Fruit fly (Drosophila melanogaster) whole organism, pupa: ENCODE results near the gene CG34353.

Source experiments
- CG10348 ChIP-seq: fragments of 200-800 bp; sonication (Bioruptor generic); IDR thresholded peaks from 2 replicates; pipeline ENCODE4 v1.3.6; 2022; ENCODE audit warnings: missing biosample characterization, missing genetic modification characterization
- CG12605 ChIP-seq: fragments of 200-800 bp; sonication (Bioruptor generic); IDR thresholded peaks from 2 replicates; pipeline ENCODE4 v1.3.6; 2022; ENCODE audit warnings: missing biosample characterization, missing genetic modification characterization
- CG13204 ChIP-seq: fragments of 200-800 bp; sonication (Bioruptor generic); optimal IDR thresholded peaks from 2 replicates; lab custom pipeline; 2018; ENCODE audit warnings: missing biosample characterization, mild to moderate bottlenecking, missing genetic modification characterization, moderate library complexity
- CG14655 ChIP-seq: fragments of 200-800 bp; sonication (Bioruptor generic); optimal IDR thresholded peaks from 3 replicates; lab custom pipeline; 2017; ENCODE audit warnings: mild to moderate bottlenecking, missing biosample characterization, missing genetic modification reagents, missing genetic modification characterization
- CG15710 ChIP-seq: fragments of 200-800 bp; sonication (Bioruptor generic); optimal IDR thresholded peaks from 2 replicates; lab custom pipeline; 2018; ENCODE audit warnings: missing biosample characterization, mild to moderate bottlenecking, missing genetic modification characterization, moderate library complexity
- CG17806 ChIP-seq: fragments of 200-800 bp; sonication (Bioruptor generic); optimal IDR thresholded peaks from 2 replicates; lab custom pipeline; 2018; ENCODE audit warnings: missing biosample characterization, mild to moderate bottlenecking, missing genetic modification characterization, moderate library complexity
- CG32121 ChIP-seq: fragments of 200-800 bp; sonication (Bioruptor generic); IDR thresholded peaks from 2 replicates; pipeline ENCODE4 v1.3.6; 2022; ENCODE audit warnings: missing biosample characterization, missing genetic modification characterization
- CG34367 ChIP-seq: fragments of 200-800 bp; sonication (Bioruptor generic); optimal IDR thresholded peaks from 2 replicates; lab custom pipeline; 2018; ENCODE audit warnings: missing biosample characterization, mild to moderate bottlenecking, missing genetic modification characterization
- CG4496 ChIP-seq: fragments of 200-800 bp; sonication (Bioruptor generic); IDR thresholded peaks from 3 replicates; pipeline ENCODE4 v1.3.6; 2022; ENCODE audit warnings: missing biosample characterization, missing genetic modification characterization
- CG8159 ChIP-seq: fragments of 200-800 bp; sonication (Bioruptor generic); optimal IDR thresholded peaks from 3 replicates; lab custom pipeline; 2018; ENCODE audit warnings: missing biosample characterization, mild to moderate bottlenecking, missing genetic modification characterization, moderate library complexity
- CG8301 ChIP-seq: fragments of 200-800 bp; sonication (Bioruptor generic); optimal IDR thresholded peaks from 2 replicates; lab custom pipeline; 2018; ENCODE audit warnings: missing biosample characterization, mild to moderate bottlenecking, missing genetic modification characterization
- CG9948 ChIP-seq: fragments of 200-800 bp; sonication (Bioruptor generic); optimal IDR thresholded peaks from 2 replicates; lab custom pipeline; 2018; ENCODE audit warnings: missing biosample characterization, mild to moderate bottlenecking, missing genetic modification characterization, moderate library complexity
- D1 ChIP-seq: fragments of 200-800 bp; sonication (Bioruptor generic); optimal IDR thresholded peaks from 2 replicates; lab custom pipeline; 2018; ENCODE audit warnings: missing biosample characterization, mild to moderate bottlenecking, missing genetic modification characterization, moderate library complexity
- EcR ChIP-seq: fragments of 200-800 bp; sonication (Bioruptor generic); optimal IDR thresholded peaks from 3 replicates; lab custom pipeline; 2019; ENCODE audit warnings: missing biosample characterization, missing genetic modification characterization, mild to moderate bottlenecking, moderate library complexity, missing genetic modification reagents
- Ets98B ChIP-seq: fragments of 200-800 bp; sonication (Bioruptor generic); IDR thresholded peaks from 2 replicates; pipeline ENCODE4 v1.3.6; 2022; ENCODE audit warnings: missing biosample characterization, missing genetic modification characterization
- Pif1A ChIP-seq: fragments of 200-800 bp; sonication (Bioruptor generic); optimal IDR thresholded peaks from 3 replicates; lab custom pipeline; 2016; ENCODE audit warnings: missing biosample characterization, missing genetic modification characterization
- Pif1B ChIP-seq: fragments of 200-800 bp; sonication (Bioruptor generic); optimal IDR thresholded peaks from 3 replicates; lab custom pipeline; 2016; ENCODE audit warnings: missing biosample characterization, missing genetic modification characterization
- Snoo ChIP-seq: fragments of 200-800 bp; sonication (Bioruptor generic); optimal IDR thresholded peaks from 3 replicates; lab custom pipeline; 2017; ENCODE audit warnings: missing biosample characterization, mild to moderate bottlenecking, missing genetic modification characterization, inconsistent platforms
- fd96Ca ChIP-seq: fragments of 200-800 bp; sonication (Bioruptor generic); IDR thresholded peaks from 3 replicates; pipeline ENCODE4 v1.3.6; 2022; ENCODE audit warnings: missing biosample characterization, missing genetic modification characterization
- gl ChIP-seq: fragments of 200-800 bp; sonication (Bioruptor generic); optimal IDR thresholded peaks from 2 replicates; lab custom pipeline; 2018; ENCODE audit warnings: missing biosample characterization, mild to moderate bottlenecking, missing genetic modification characterization
- rn ChIP-seq: fragments of 200-800 bp; sonication (Bioruptor generic); IDR thresholded peaks from 2 replicates; pipeline ENCODE4 v1.3.6; 2022; ENCODE audit warnings: missing biosample characterization, missing genetic modification characterization

Gene CG34353

dm6 chr3R:27912147-27912546 is 6.5 kb upstream of the CG34353 start, which contains the start of gene mil:
Gene mil (plus strand): TSS chr3R:27912447.
- TF ChIP-seq D1 (tag; lab: Kevin White, UChicago) (no peak), CG12605 (GFP tag; lab: Robert Waterston, UW) (no peak), fd96Ca (GFP tag; lab: Robert Waterston, UW) (no peak)
- TF ChIP-seq, all 21 proteins: peak for 0

- no peak for TF ChIP-seq Pif1A (GFP tag; lab: Kevin White, UChicago)
- TF ChIP-seq rn (GFP tag; lab: Robert Waterston, UW): no peak
- no peak for TF ChIP-seq CG14655 (GFP tag; lab: Kevin White, UChicago)
- no peak for TF ChIP-seq CG34367 (tag; lab: Kevin White, UChicago)
- TF ChIP-seq gl (tag; lab: Kevin White, UChicago): no peak
- TF ChIP-seq CG12605 (GFP tag; lab: Robert Waterston, UW): no peak
- TF ChIP-seq fd96Ca (GFP tag; lab: Robert Waterston, UW): no peak
- TF ChIP-seq Ets98B (GFP tag; lab: Robert Waterston, UW): no peak
- TF ChIP-seq CG8301 (tag; lab: Kevin White, UChicago): no peak
- TF ChIP-seq CG8159 (tag; lab: Kevin White, UChicago): no peak
- no peak for TF ChIP-seq CG32121
- no peak for TF ChIP-seq CG17806 (tag; lab: Kevin White, UChicago)
- no peak for TF ChIP-seq CG9948 (tag; lab: Kevin White, UChicago)
- no peak for TF ChIP-seq Snoo
- no peak for TF ChIP-seq CG4496
- TF ChIP-seq CG15710 (tag; lab: Kevin White, UChicago): no peak
Observed at dm6 chr3R:27888110-27888509, 17.5 kb downstream of the CG34353 start.

- TF ChIP-seq CG14655 (GFP tag; lab: Kevin White, UChicago) (no peak), CG10348 (no peak), Ets98B (GFP tag; lab: Robert Waterston, UW) (no peak), CG13204 (no peak), CG9948 (tag; lab: Kevin White, UChicago) (no peak), CG12605 (GFP tag; lab: Robert Waterston, UW) (no peak), CG4496 (no peak), Pif1A (GFP tag; lab: Kevin White, UChicago) (no peak), D1 (tag; lab: Kevin White, UChicago) (no peak), fd96Ca (GFP tag; lab: Robert Waterston, UW) (no peak)
Observed at dm6 chr3R:27872290-27872689, 33.4 kb downstream of the CG34353 start, which contains the start of gene CG12426. Gene CG12426 (minus strand): TSS chr3R:27872390.

- TF ChIP-seq CG8159 (tag; lab: Kevin White, UChicago) (no peak), EcR (no peak), Pif1A (GFP tag; lab: Kevin White, UChicago) (no peak), CG9948 (tag; lab: Kevin White, UChicago) (no peak), CG34367 (tag; lab: Kevin White, UChicago) (no peak), CG12605 (GFP tag; lab: Robert Waterston, UW) (no peak), Pif1B (no peak), rn (GFP tag; lab: Robert Waterston, UW) (no peak), fd96Ca (GFP tag; lab: Robert Waterston, UW) (no peak), CG13204 (no peak), CG4496 (no peak), Ets98B (GFP tag; lab: Robert Waterston, UW) (no peak), D1 (tag; lab: Kevin White, UChicago) (no peak), CG8301 (tag; lab: Kevin White, UChicago) (no peak), Snoo (no peak), CG32121 (no peak), gl (tag; lab: Kevin White, UChicago) (no peak), CG17806 (tag; lab: Kevin White, UChicago) (no peak), CG15710 (tag; lab: Kevin White, UChicago) (no peak), CG10348 (no peak)
Observed at dm6 chr3R:27845650-27846049, 60.0 kb downstream of the CG34353 start, which contains the start of gene Or98a. Gene Or98a (plus strand): TSS chr3R:27845950.

- TF ChIP-seq CG10348: no peak
- no peak for TF ChIP-seq Snoo
- no peak for TF ChIP-seq CG8301 (tag; lab: Kevin White, UChicago)
- TF ChIP-seq EcR: no peak
- no peak for TF ChIP-seq CG14655 (GFP tag; lab: Kevin White, UChicago)
- no peak for TF ChIP-seq Pif1A (GFP tag; lab: Kevin White, UChicago)
- no peak for TF ChIP-seq gl (tag; lab: Kevin White, UChicago)
Observed at dm6 chr3R:27843809-27844208, 61.8 kb downstream of the CG34353 start.

- TF ChIP-seq gl (tag; lab: Kevin White, UChicago): no peak
- no peak for TF ChIP-seq CG32121
- TF ChIP-seq CG4496: no peak
- no peak for TF ChIP-seq Snoo
- no peak for TF ChIP-seq fd96Ca (GFP tag; lab: Robert Waterston, UW)
- no peak for TF ChIP-seq Pif1A (GFP tag; lab: Kevin White, UChicago)
- no peak for TF ChIP-seq Ets98B (GFP tag; lab: Robert Waterston, UW)
- TF ChIP-seq D1 (tag; lab: Kevin White, UChicago): no peak
- TF ChIP-seq, all 21 proteins: peak for 0
Observed at dm6 chr3R:27826188-27826587, 79.5 kb downstream of the CG34353 start.

- TF ChIP-seq CG15710 (tag; lab: Kevin White, UChicago) (no peak), Pif1B (no peak), CG9948 (tag; lab: Kevin White, UChicago) (no peak), CG32121 (no peak), D1 (tag; lab: Kevin White, UChicago) (no peak), CG10348 (no peak), CG8301 (tag; lab: Kevin White, UChicago) (no peak), EcR (no peak), fd96Ca (GFP tag; lab: Robert Waterston, UW) (no peak), gl (tag; lab: Kevin White, UChicago) (no peak), Ets98B (GFP tag; lab: Robert Waterston, UW) (no peak), CG17806 (tag; lab: Kevin White, UChicago) (no peak), CG12605 (GFP tag; lab: Robert Waterston, UW) (no peak), CG13204 (no peak), CG34367 (tag; lab: Kevin White, UChicago) (no peak), CG4496 (no peak)
Observed at dm6 chr3R:27813251-27813650, 92.4 kb downstream of the CG34353 start.
